Fruit fly (Drosophila melanogaster) whole organism, wandering third instar larva: ENCODE results near the gene Ir8a.

ENCODE experiments used
- Hnf4 ChIP-seq: fragments of 200-800 bp; sonication (Bioruptor generic); optimal IDR thresholded peaks from 2 replicates; lab custom pipeline; 2016; ENCODE audit warnings: missing biosample characterization, mild to moderate bottlenecking, missing genetic modification characterization
- br ChIP-seq: fragments of 200-800 bp; sonication (Bioruptor generic); optimal IDR thresholded peaks from 2 replicates; lab custom pipeline; 2016; ENCODE audit warnings: missing biosample characterization, missing genetic modification characterization
- h ChIP-seq: fragments of 200-800 bp; sonication (Bioruptor generic); optimal IDR thresholded peaks from 3 replicates; lab custom pipeline; 2016; ENCODE audit warnings: missing biosample characterization, mild to moderate bottlenecking, missing genetic modification characterization
- sv ChIP-seq: fragments of 200-800 bp; sonication (Bioruptor generic); optimal IDR thresholded peaks from 3 replicates; lab custom pipeline; 2016; ENCODE audit warnings: missing biosample characterization, missing genetic modification characterization
- woc ChIP-seq: sonication (Bioruptor generic); optimal IDR thresholded peaks from 2 replicates; lab custom pipeline; 2016; ENCODE audit warnings: missing biosample characterization, mild to moderate bottlenecking, missing genetic modification characterization

DNA sequence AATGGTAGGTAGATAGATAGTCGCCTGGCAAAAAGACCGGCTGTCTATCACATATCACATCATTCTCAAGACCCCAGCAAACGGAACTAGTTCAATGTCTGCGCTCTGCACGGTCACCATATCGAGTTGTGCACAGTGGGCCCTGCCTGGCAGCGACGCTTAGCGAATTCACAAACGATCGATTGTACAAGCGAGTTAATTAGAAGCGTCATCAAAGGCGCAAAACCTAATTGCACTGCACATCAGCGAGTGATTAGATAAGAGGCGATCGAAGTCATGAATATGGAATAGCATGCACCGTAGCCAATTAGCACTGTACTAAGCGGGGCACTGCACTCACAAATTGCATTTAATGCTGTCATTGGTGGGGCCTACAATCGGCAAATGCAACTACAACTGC lies 16.0 kb downstream of the Ir8a start:
- TF ChIP-seq br (GFP tag; lab: Kevin White, UChicago): no peak
- TF ChIP-seq h (GFP tag; lab: Kevin White, UChicago): no peak
- no peak for TF ChIP-seq woc (GFP tag; lab: Kevin White, UChicago)
- no peak for TF ChIP-seq sv (GFP tag; lab: Kevin White, UChicago)
- TF ChIP-seq Hnf4 (GFP tag; lab: Kevin White, UChicago): no peak
